Worm (Caenorhabditis elegans) whole organism, early embryonic: Measurements from ENCODE around the gene F23H11.5.

Experiments
- B0310.2 ChIP-seq: sonication (generic microtip); optimal IDR thresholded peaks from 2 replicates; lab custom pipeline; 2016; ENCODE audit warnings: mild to moderate bottlenecking, missing genetic modification characterization, missing compliant biosample characterization
- ama-1 ChIP-seq: fragments of 150-350 bp; optimal IDR thresholded peaks from 2 replicates; lab custom pipeline; 2014
- ceh-13 ChIP-seq: fragments of 200-800 bp; sonication (Bioruptor generic); optimal IDR thresholded peaks from 2 replicates; lab custom pipeline; 2018; ENCODE audit warnings: mild to moderate bottlenecking, missing genetic modification characterization, missing compliant biosample characterization
- ceh-36 ChIP-seq: sonication (generic microtip); optimal IDR thresholded peaks from 2 replicates; lab custom pipeline; 2016; ENCODE audit warnings: missing genetic modification characterization, inconsistent platforms, missing compliant biosample characterization
- ets-7 ChIP-seq: sonication (generic microtip); optimal IDR thresholded peaks from 2 replicates; lab custom pipeline; 2016; ENCODE audit warnings: missing genotype, missing genetic modification characterization, missing compliant biosample characterization
- pes-1 ChIP-seq: fragments of 200-800 bp; sonication (Bioruptor generic); IDR thresholded peaks from 2 replicates; pipeline ENCODE4 v1.3.6; 2022; ENCODE audit warnings: missing genetic modification reagents, missing genetic modification characterization, missing compliant biosample characterization
- scrt-1 ChIP-seq: fragments of 200-800 bp; sonication (Bioruptor generic); IDR thresholded peaks from 2 replicates; pipeline ENCODE4 v1.3.6; 2022; ENCODE audit warnings: missing genetic modification characterization, missing compliant biosample characterization
- tbx-11 ChIP-seq: fragments of 200-800 bp; sonication (Bioruptor generic); IDR thresholded peaks from 2 replicates; pipeline ENCODE4 v1.3.6; 2022; ENCODE audit warnings: missing genetic modification characterization, missing compliant biosample characterization

DNA sequence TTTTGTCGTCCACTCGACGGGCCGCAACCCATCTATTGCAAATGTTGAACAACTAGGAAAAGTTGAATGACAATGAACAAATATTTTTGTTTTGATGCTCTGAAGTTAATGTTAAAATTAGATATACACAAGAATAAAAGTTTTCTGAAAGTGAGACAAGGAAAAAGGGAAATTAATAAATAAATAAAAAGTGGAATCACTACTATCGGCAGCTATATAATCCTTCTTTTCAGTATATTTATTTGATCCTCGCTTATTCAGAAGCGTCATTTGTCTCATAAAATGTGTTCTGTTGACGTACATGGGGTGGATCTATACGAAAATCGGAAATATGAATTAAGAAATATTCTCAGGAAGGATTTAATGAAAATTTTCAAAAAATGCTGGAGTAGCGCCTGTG is 15.8 kb upstream of the F23H11.5 start, which contains the start of gene pef-1:
- TF ChIP-seq tbx-11 (GFP tag; lab: Robert Waterston, UW) (no peak), ama-1 (lab: Kevin White, UChicago) (no peak), pes-1 (GFP tag; lab: Robert Waterston, UW) (no peak), ceh-36 (no peak), scrt-1 (GFP tag; lab: Robert Waterston, UW) (no peak), B0310.2 (tag; lab: Kevin White, UChicago) (no peak), ets-7 (tag; lab: Kevin White, UChicago) (no peak), ceh-13 (GFP tag; lab: Kevin White, UChicago) (no peak)
